Fruit fly (Drosophila melanogaster): ENCODE measurements around the gene Golgin104.

Golgin104 gene

dm6 chr3L:16392874-16393273 lies 41.1 kb upstream of the Golgin104 start (continued):
- TF ChIP-seq CG6791 (GFP tag; IDR thresholded peaks at IDR 0.05; ENCODE audit: partially characterized antibody) (no peak), CG8944 (GFP tag; optimal IDR thresholded peaks at IDR 0.05) (no peak), B-H2 (GFP tag; optimal IDR thresholded peaks at IDR 0.05) (no peak), Doc2 (GFP tag; IDR thresholded peaks at IDR 0.05) (no peak), sens-2 (GFP tag; IDR thresholded peaks at IDR 0.05) (no peak), grn (GFP tag; optimal IDR thresholded peaks at IDR 0.05) (no peak), CG7372 (GFP tag; IDR thresholded peaks at IDR 0.05) (no peak), CG3163 (GFP tag; optimal IDR thresholded peaks at IDR 0.05) (no peak), nerfin-1 (tag; optimal IDR thresholded peaks at IDR 0.05) (peak; percentile 17), chm (GFP tag; IDR thresholded peaks at IDR 0.05) (no peak), zfh2 (GFP tag; optimal IDR thresholded peaks at IDR 0.05) (no peak), Nf-YC (tag; optimal IDR thresholded peaks at IDR 0.05) (no peak), CG2116 (GFP tag; optimal IDR thresholded peaks at IDR 0.05) (no peak), HLH54F (GFP tag; optimal IDR thresholded peaks at IDR 0.05) (no peak), CG17328 (GFP tag; IDR thresholded peaks at IDR 0.05) (no peak), CG17612 (GFP tag; IDR thresholded peaks at IDR 0.05) (peak; percentile 50; the same call in 1 of the 2 replicates), onecut (GFP tag; IDR thresholded peaks at IDR 0.05) (no peak), CG17912 (GFP tag; optimal IDR thresholded peaks at IDR 0.05) (no peak), dati (GFP tag; IDR thresholded peaks at IDR 0.05) (no peak), CG32532 (GFP tag; IDR thresholded peaks at IDR 0.05) (no peak), CoRest (tag; optimal IDR thresholded peaks at IDR 0.05) (peak; percentile 16), CG1602 (GFP tag; optimal IDR thresholded peaks at IDR 0.05) (no peak), corto (GFP tag; optimal IDR thresholded peaks at IDR 0.05) (no peak), CG9727 (GFP tag; optimal IDR thresholded peaks at IDR 0.05) (peak; percentile 30), CG12391 (tag; optimal IDR thresholded peaks at IDR 0.05) (peak; percentile 3), CG9215 (GFP tag; IDR thresholded peaks at IDR 0.05) (no peak), CG3281 (GFP tag; optimal IDR thresholded peaks at IDR 0.05) (no peak), H15 (GFP tag; IDR thresholded peaks at IDR 0.05) (no peak), amos (GFP tag; IDR thresholded peaks at IDR 0.05; ENCODE audit: partially characterized antibody) (no peak), CG18619 (GFP tag; optimal IDR thresholded peaks at IDR 0.05) (no peak), CG11560 (tag; IDR thresholded peaks at IDR 0.05) (no peak), dmrt11E (tag; optimal IDR thresholded peaks at IDR 0.05) (no peak), fd96Cb (tag; optimal IDR thresholded peaks at IDR 0.05) (peak; percentile 12), BtbVII (GFP tag; optimal IDR thresholded peaks at IDR 0.05) (no peak), ems (GFP tag; optimal IDR thresholded peaks at IDR 0.05) (no peak), Stat92E (GFP tag; optimal IDR thresholded peaks at IDR 0.05) (no peak), CG1792 (GFP tag; optimal IDR thresholded peaks at IDR 0.05) (no peak), CG10543 (GFP tag; optimal IDR thresholded peaks at IDR 0.05) (no peak), Chrac-16 (GFP tag; optimal IDR thresholded peaks at IDR 0.05) (no peak), CG11504 (tag; optimal IDR thresholded peaks at IDR 0.05) (peak; percentile 60), bcd (GFP tag; optimal IDR thresholded peaks at IDR 0.05) (peak; percentile 10), CG11398 (GFP tag; optimal IDR thresholded peaks at IDR 0.05) (no peak), dmrt99B (tag; optimal IDR thresholded peaks at IDR 0.05) (peak; percentile 45), Fer3 (tag; optimal IDR thresholded peaks at IDR 0.05) (peak; percentile 0), ewg (GFP tag; optimal IDR thresholded peaks at IDR 0.05) (no peak)
